Comparison of ENCODE assay signal across 4 fruit fly cellular contexts in the genomic region with DNA sequence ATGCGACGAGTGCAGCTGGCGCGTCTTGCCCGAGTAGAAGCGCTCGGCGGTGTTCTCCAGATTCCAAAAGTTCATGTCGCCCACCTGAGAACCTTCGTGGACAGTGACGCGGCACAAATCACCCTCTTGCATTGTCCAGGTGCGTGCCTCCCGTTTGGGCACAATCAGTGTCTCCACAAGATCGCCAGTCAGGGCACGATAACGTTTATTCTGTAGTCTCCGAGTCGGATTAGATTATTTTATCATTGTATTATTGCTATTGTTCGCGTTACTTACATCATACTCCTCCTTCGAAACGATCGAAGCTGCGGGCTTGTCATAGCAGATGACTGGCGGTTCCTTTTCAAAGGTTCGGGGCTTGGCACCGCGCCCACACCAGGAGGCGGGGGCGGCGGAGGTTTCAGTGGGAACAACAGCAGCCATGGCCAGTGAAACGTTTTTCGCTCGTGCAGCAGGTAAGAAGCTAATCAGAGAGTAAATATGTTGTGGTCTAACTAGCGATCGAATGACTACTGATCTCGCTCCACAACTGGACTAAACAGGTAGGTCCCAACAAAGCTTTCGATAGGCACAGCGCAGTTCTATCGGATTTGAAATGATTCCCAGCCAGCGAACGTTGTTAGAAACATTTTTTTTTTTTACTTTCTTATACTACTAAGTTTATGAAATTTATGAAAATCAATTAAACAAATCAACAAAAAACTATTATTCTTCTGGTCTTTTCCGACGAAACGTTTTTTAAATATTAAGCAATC.
TF ChIP-seq lines count a peak whose summit lies in the region.

A gene (minus strand): TSS at position 518 of the 755 bp plus-strand sequence.

- TF ChIP-seq CTCF in whole organism, embryonic (GFP tag; optimal IDR thresholded peaks at IDR 0.05; lab: Kevin White, UChicago): no peak

TF ChIP-seq in whole organism, adult, 20 proteins besides CTCF, POLR2A, EP300 and RAD21:
- TF ChIP-seq toe (GFP tag; optimal IDR thresholded peaks at IDR 0.05; lab: Kevin White, UChicago) (no peak), CG12768 (GFP tag; optimal IDR thresholded peaks at IDR 0.05; lab: Kevin White, UChicago) (peak; percentile 32), Mnt (GFP tag; optimal IDR thresholded peaks at IDR 0.05; lab: Kevin White, UChicago) (peak; percentile 67), CG7101 (tag; optimal IDR thresholded peaks at IDR 0.05; lab: Kevin White, UChicago) (peak; percentile 3), Clk (GFP tag; optimal IDR thresholded peaks at IDR 0.05; lab: Kevin White, UChicago) (no peak), Hr96 (GFP tag; optimal IDR thresholded peaks at IDR 0.05; lab: Kevin White, UChicago) (peak; percentile 30), CG1620 (GFP tag; optimal IDR thresholded peaks at IDR 0.05; lab: Kevin White, UChicago) (no peak), bab1 (GFP tag; optimal IDR thresholded peaks at IDR 0.05; lab: Kevin White, UChicago) (no peak), cnc (optimal IDR thresholded peaks at IDR 0.05; lab: Kevin White, UChicago) (peak in 1 of 2 experiments; percentile 52), CG14711 (tag; optimal IDR thresholded peaks at IDR 0.05; lab: Kevin White, UChicago) (no peak), tj (GFP tag; optimal IDR thresholded peaks at IDR 0.05; lab: Kevin White, UChicago) (no peak), CG7045 (GFP tag; optimal IDR thresholded peaks at IDR 0.05; lab: Kevin White, UChicago) (no peak), Crg-1 (GFP tag; optimal IDR thresholded peaks at IDR 0.05; lab: Kevin White, UChicago) (no peak)
TF ChIP-seq in whole organism, adult: peak in this region for 5.

TF ChIP-seq in whole organism, embryonic, 481 proteins besides CTCF, POLR2A, EP300 and RAD21 (continues in another document):
- TF ChIP-seq Jarid2 (GFP tag; optimal IDR thresholded peaks at IDR 0.05; lab: Kevin White, UChicago) (peak; percentile 15), CG34376 (GFP tag; optimal IDR thresholded peaks at IDR 0.05; lab: Kevin White, UChicago) (peak; percentile 26), Pdp1 (GFP tag; optimal IDR thresholded peaks at IDR 0.05; lab: Kevin White, UChicago) (peak in 1 of 2 experiments; percentile 64), Max (GFP tag; optimal IDR thresholded peaks at IDR 0.05; lab: Kevin White, UChicago) (no peak), sr (GFP tag; IDR thresholded peaks at IDR 0.05; lab: Robert Waterston, UW) (0 out of 3 replicates have a peak, but pooled peaks have one; percentile 36), sens-2 (GFP tag; IDR thresholded peaks at IDR 0.05; lab: Robert Waterston, UW) (no peak), pzg (GFP tag; optimal IDR thresholded peaks at IDR 0.05; lab: Kevin White, UChicago) (peak; percentile 18), Dref (GFP tag; IDR thresholded peaks at IDR 0.05; lab: Robert Waterston, UW) (peak; percentile 55), CG16779 (GFP tag; IDR thresholded peaks at IDR 0.05; lab: Robert Waterston, UW) (no peak), sug (tag; optimal IDR thresholded peaks at IDR 0.05; lab: Kevin White, UChicago) (peak; percentile 7), CG2889 (GFP tag; IDR thresholded peaks at IDR 0.05; lab: Robert Waterston, UW) (no peak), ro (GFP tag; IDR thresholded peaks at IDR 0.05; lab: Robert Waterston, UW) (no peak), CG4707 (GFP tag; optimal IDR thresholded peaks at IDR 0.05; lab: Kevin White, UChicago) (no peak), phol (tag; optimal IDR thresholded peaks at IDR 0.05; lab: Kevin White, UChicago) (no peak), Sry-β (GFP tag; optimal IDR thresholded peaks at IDR 0.05; lab: Kevin White, UChicago) (no peak), HmgZ (tag; optimal IDR thresholded peaks at IDR 0.05; lab: Kevin White, UChicago) (peak; percentile 3), Nf-YA (GFP tag; IDR thresholded peaks at IDR 0.05; lab: Robert Waterston, UW) (no peak), CrebB (tag; optimal IDR thresholded peaks at IDR 0.05; lab: Kevin White, UChicago) (no peak), slbo (GFP tag; IDR thresholded peaks at IDR 0.05; lab: Robert Waterston, UW) (peak; percentile 31; the same call in 1 of the 2 replicates), gro (GFP tag; optimal IDR thresholded peaks at IDR 0.05; lab: Kevin White, UChicago) (no peak), tap (tag; optimal IDR thresholded peaks at IDR 0.05; lab: Kevin White, UChicago) (no peak), slp2 (GFP tag; optimal IDR thresholded peaks at IDR 0.05; lab: Kevin White, UChicago) (no peak), zen (tag; optimal IDR thresholded peaks at IDR 0.05; lab: Kevin White, UChicago) (no peak), mld (GFP tag; IDR thresholded peaks at IDR 0.05; lab: Robert Waterston, UW; ENCODE audit: partially characterized antibody) (no peak)

TF ChIP-seq in whole organism, prepupa, 60 proteins besides CTCF, POLR2A, EP300 and RAD21:
- no peak for TF ChIP-seq CG11902 (GFP tag; optimal IDR thresholded peaks at IDR 0.05; lab: Kevin White, UChicago)
- no peak for TF ChIP-seq CG4318 (GFP tag; optimal IDR thresholded peaks at IDR 0.05; lab: Kevin White, UChicago)
- TF ChIP-seq Gug (GFP tag; IDR thresholded peaks at IDR 0.05; lab: Robert Waterston, UW): no peak
- TF ChIP-seq vri (GFP tag; optimal IDR thresholded peaks at IDR 0.05; lab: Kevin White, UChicago): peak; percentile 97

TF ChIP-seq in whole organism, wandering third instar larva, 38 proteins besides CTCF, POLR2A, EP300 and RAD21:
- TF ChIP-seq sage (GFP tag; optimal IDR thresholded peaks at IDR 0.05; lab: Kevin White, UChicago) (no peak), CG32264 (GFP tag; optimal IDR thresholded peaks at IDR 0.05; lab: Kevin White, UChicago) (no peak), foxo (GFP tag; optimal IDR thresholded peaks at IDR 0.05; lab: Kevin White, UChicago) (no peak), Rel (GFP tag; optimal IDR thresholded peaks at IDR 0.05; lab: Kevin White, UChicago) (no peak), Rel (tag; optimal IDR thresholded peaks at IDR 0.05; lab: Kevin White, UChicago) (peak; percentile 47), Sp1 (GFP tag; optimal IDR thresholded peaks at IDR 0.05; lab: Kevin White, UChicago) (no peak), OdsH (GFP tag; optimal IDR thresholded peaks at IDR 0.05; lab: Kevin White, UChicago) (no peak), jim (GFP tag; optimal IDR thresholded peaks at IDR 0.05; lab: Kevin White, UChicago) (no peak), usp (GFP tag; optimal IDR thresholded peaks at IDR 0.05; lab: Kevin White, UChicago) (no peak), Hr83 (GFP tag; optimal IDR thresholded peaks at IDR 0.05; lab: Kevin White, UChicago; ENCODE audit: poor library complexity, severe bottlenecking) (peak; percentile 7), br (GFP tag; optimal IDR thresholded peaks at IDR 0.05; lab: Kevin White, UChicago) (no peak), CrebA (GFP tag; optimal IDR thresholded peaks at IDR 0.05; lab: Kevin White, UChicago; ENCODE audit: borderline replicate concordance) (no peak), Mio (GFP tag; optimal IDR thresholded peaks at IDR 0.05; lab: Kevin White, UChicago) (no peak), brk (GFP tag; optimal IDR thresholded peaks at IDR 0.05; lab: Kevin White, UChicago) (no peak), ey (GFP tag; optimal IDR thresholded peaks at IDR 0.05; lab: Kevin White, UChicago) (no peak), h (GFP tag; optimal IDR thresholded peaks at IDR 0.05; lab: Kevin White, UChicago) (peak; percentile 3)
